Fruit fly (Drosophila melanogaster): ENCODE measurements around the gene sqh.

The sqh gene

dm6 chrX:6255414-6255915, 30.5 kb upstream of the sqh start, which contains the start of the genes Rbcn-3A and Spx:
TSS of gene Rbcn-3A (minus strand) at chrX:6255487.
TSS of gene Spx (plus strand) at chrX:6255822.
- TF ChIP-seq sv (GFP tag; optimal IDR thresholded peaks at IDR 0.05): peak; percentile 11
- peak; percentile 44 for TF ChIP-seq Sp1 (GFP tag; optimal IDR thresholded peaks at IDR 0.05)
- TF ChIP-seq HLH106 (tag; optimal IDR thresholded peaks at IDR 0.05): peak; percentile 32
- peak; percentile 37 for TF ChIP-seq psq (GFP tag; optimal IDR thresholded peaks at IDR 0.05)
- TF ChIP-seq OdsH (GFP tag; optimal IDR thresholded peaks at IDR 0.05): peak; percentile 23
- no peak for TF ChIP-seq jim (GFP tag; optimal IDR thresholded peaks at IDR 0.05)
- TF ChIP-seq dl (GFP tag; optimal IDR thresholded peaks at IDR 0.05; ENCODE audit: insufficient read depth in 1 of 2, partially characterized antibody in 2 of 2): no peak
- no peak for TF ChIP-seq usp (GFP tag; optimal IDR thresholded peaks at IDR 0.05)
- peak; percentile 56 for TF ChIP-seq Jra (GFP tag; optimal IDR thresholded peaks at IDR 0.05)
- TF ChIP-seq foxo (GFP tag; optimal IDR thresholded peaks at IDR 0.05): peak in 1 of 2 experiments; percentile 42
- TF ChIP-seq fru (GFP tag; optimal IDR thresholded peaks at IDR 0.05): peak; percentile 30
- peak; percentile 8 for TF ChIP-seq woc (GFP tag; optimal IDR thresholded peaks at IDR 0.05)
- TF ChIP-seq brk (GFP tag; optimal IDR thresholded peaks at IDR 0.05): no peak

dm6 chrX:6254617-6255349, 29.8 kb upstream of the sqh start:
- TF ChIP-seq woc (GFP tag; optimal IDR thresholded peaks at IDR 0.05): no peak
- TF ChIP-seq Abd-B (GFP tag; optimal IDR thresholded peaks at IDR 0.05): no peak
- no peak for TF ChIP-seq brk (GFP tag; optimal IDR thresholded peaks at IDR 0.05)
- no peak for TF ChIP-seq GATAd (GFP tag; optimal IDR thresholded peaks at IDR 0.05)
- TF ChIP-seq rgr (GFP tag; optimal IDR thresholded peaks at IDR 0.05): no peak
- TF ChIP-seq br (GFP tag; optimal IDR thresholded peaks at IDR 0.05): no peak
- TF ChIP-seq OdsH (GFP tag; optimal IDR thresholded peaks at IDR 0.05): no peak
- no peak for TF ChIP-seq N (GFP tag; optimal IDR thresholded peaks at IDR 0.05)
- no peak for TF ChIP-seq dl (GFP tag; optimal IDR thresholded peaks at IDR 0.05; ENCODE audit: insufficient read depth in 1 of 2, partially characterized antibody in 2 of 2)

- no peak for TF ChIP-seq GATAd (GFP tag; optimal IDR thresholded peaks at IDR 0.05)
- no peak for TF ChIP-seq ey (GFP tag; optimal IDR thresholded peaks at IDR 0.05)
- TF ChIP-seq Vsx2 (GFP tag; optimal IDR thresholded peaks at IDR 0.05; ENCODE audit: partially characterized antibody): no peak
- no peak for TF ChIP-seq brk (GFP tag; optimal IDR thresholded peaks at IDR 0.05)
- TF ChIP-seq OdsH (GFP tag; optimal IDR thresholded peaks at IDR 0.05): no peak
- TF ChIP-seq dmrt93B (GFP tag; optimal IDR thresholded peaks at IDR 0.05): no peak
- TF ChIP-seq Rel (GFP tag; optimal IDR thresholded peaks at IDR 0.05): no peak
- no peak for TF ChIP-seq Rel (tag; optimal IDR thresholded peaks at IDR 0.05)
- no peak for TF ChIP-seq dl (GFP tag; optimal IDR thresholded peaks at IDR 0.05; ENCODE audit: insufficient read depth in 1 of 2, partially characterized antibody in 2 of 2)
- TF ChIP-seq lola (GFP tag; optimal IDR thresholded peaks at IDR 0.05): no peak
- no peak for TF ChIP-seq woc (GFP tag; optimal IDR thresholded peaks at IDR 0.05)
- TF ChIP-seq pan (optimal IDR thresholded peaks at IDR 0.05): no peak
- no peak for TF ChIP-seq sage (GFP tag; optimal IDR thresholded peaks at IDR 0.05)
- TF ChIP-seq Hr83 (GFP tag; optimal IDR thresholded peaks at IDR 0.05; ENCODE audit: poor library complexity, severe bottlenecking): no peak
- no peak for TF ChIP-seq sv (GFP tag; optimal IDR thresholded peaks at IDR 0.05)
- no peak for TF ChIP-seq HLH106 (tag; optimal IDR thresholded peaks at IDR 0.05)
Measured at dm6 chrX:6253701-6254100, 28.8 kb upstream of the sqh start.

- no peak for TF ChIP-seq Dif (GFP tag; optimal IDR thresholded peaks at IDR 0.05; ENCODE audit: partially characterized antibody)
- TF ChIP-seq dsf (GFP tag; optimal IDR thresholded peaks at IDR 0.05; ENCODE audit: borderline replicate concordance): no peak
- TF ChIP-seq jim (GFP tag; optimal IDR thresholded peaks at IDR 0.05): no peak
- no peak for TF ChIP-seq h (GFP tag; optimal IDR thresholded peaks at IDR 0.05)
- TF ChIP-seq Rel (GFP tag; optimal IDR thresholded peaks at IDR 0.05): no peak
- TF ChIP-seq Rel (tag; optimal IDR thresholded peaks at IDR 0.05): no peak
- TF ChIP-seq HLH106 (tag; optimal IDR thresholded peaks at IDR 0.05): no peak
- TF ChIP-seq usp (GFP tag; optimal IDR thresholded peaks at IDR 0.05): no peak
- no peak for TF ChIP-seq br (GFP tag; optimal IDR thresholded peaks at IDR 0.05)
- TF ChIP-seq GATAd (GFP tag; optimal IDR thresholded peaks at IDR 0.05): no peak
- no peak for TF ChIP-seq Vsx2 (GFP tag; optimal IDR thresholded peaks at IDR 0.05; ENCODE audit: partially characterized antibody)
- no peak for TF ChIP-seq tai (GFP tag; optimal IDR thresholded peaks at IDR 0.05)
- TF ChIP-seq sage (GFP tag; optimal IDR thresholded peaks at IDR 0.05): no peak
- no peak for TF ChIP-seq Myc (optimal IDR thresholded peaks at IDR 0.05)
- TF ChIP-seq woc (GFP tag; optimal IDR thresholded peaks at IDR 0.05): no peak
- no peak for TF ChIP-seq lola (GFP tag; optimal IDR thresholded peaks at IDR 0.05)
- no peak for TF ChIP-seq CG9705 (GFP tag; optimal IDR thresholded peaks at IDR 0.05)
- TF ChIP-seq Sp1 (GFP tag; optimal IDR thresholded peaks at IDR 0.05): no peak
- TF ChIP-seq OdsH (GFP tag; optimal IDR thresholded peaks at IDR 0.05): no peak
- no peak for TF ChIP-seq ey (GFP tag; optimal IDR thresholded peaks at IDR 0.05)
Measured at dm6 chrX:6252897-6253540, 28.1 kb upstream of the sqh start.

Data from whole organism, wandering third instar larva.